Worm (Caenorhabditis elegans): Measurements from ENCODE around the gene gfl-1.

gfl-1 gene

DNA sequence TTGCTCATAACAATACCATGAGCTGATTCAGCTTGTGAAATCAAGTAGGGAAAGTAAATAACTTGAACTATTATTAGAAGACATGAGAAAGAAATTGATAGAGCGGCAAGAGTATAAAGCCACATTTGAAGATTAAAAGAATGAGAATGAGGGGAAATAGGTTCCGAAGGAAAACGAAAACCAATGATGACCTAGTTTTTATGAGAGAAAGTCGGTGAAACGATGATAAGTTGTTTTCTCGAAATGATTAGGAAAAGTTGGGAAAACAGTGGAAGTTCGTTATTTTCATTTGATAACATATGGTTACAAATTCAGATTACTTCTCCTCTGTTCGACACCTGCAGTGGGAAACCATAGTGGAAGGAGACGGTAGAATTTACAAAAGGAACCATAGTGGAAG lies 30.7 kb downstream of the gfl-1 start, which contains the start of gene col-128:
Gene col-128 (minus strand): TSS at position 148 of the 400 bp plus-strand sequence.
- TF ChIP-seq zip-8 (tag; optimal IDR thresholded peaks at IDR 0.05) (no peak), ztf-11 (tag; optimal IDR thresholded peaks at IDR 0.05) (no peak), cnd-1 (tag; optimal IDR thresholded peaks at IDR 0.05) (no peak), mep-1 (tag; optimal IDR thresholded peaks at IDR 0.05) (no peak), elt-1 (tag; optimal IDR thresholded peaks at IDR 0.05; ENCODE audit: borderline replicate concordance, insufficient read depth) (no peak), nhr-12 (tag; optimal IDR thresholded peaks at IDR 0.05) (no peak), nhr-2 (tag; optimal IDR thresholded peaks at IDR 0.05) (no peak), flh-1 (GFP tag; optimal IDR thresholded peaks at IDR 0.05) (no peak), mls-2 (tag; optimal IDR thresholded peaks at IDR 0.05) (no peak), snpc-4 (tag; optimal IDR thresholded peaks at IDR 0.05) (no peak), ces-1 (GFP tag; optimal IDR thresholded peaks at IDR 0.05) (no peak), ceh-43 (GFP tag; optimal IDR thresholded peaks at IDR 0.05) (no peak), pha-4 (tag; optimal IDR thresholded peaks at IDR 0.05) (no peak), hlh-1 (tag; optimal IDR thresholded peaks at IDR 0.05) (no peak), sem-2 (GFP tag; optimal IDR thresholded peaks at IDR 0.05) (no peak)

DNA sequence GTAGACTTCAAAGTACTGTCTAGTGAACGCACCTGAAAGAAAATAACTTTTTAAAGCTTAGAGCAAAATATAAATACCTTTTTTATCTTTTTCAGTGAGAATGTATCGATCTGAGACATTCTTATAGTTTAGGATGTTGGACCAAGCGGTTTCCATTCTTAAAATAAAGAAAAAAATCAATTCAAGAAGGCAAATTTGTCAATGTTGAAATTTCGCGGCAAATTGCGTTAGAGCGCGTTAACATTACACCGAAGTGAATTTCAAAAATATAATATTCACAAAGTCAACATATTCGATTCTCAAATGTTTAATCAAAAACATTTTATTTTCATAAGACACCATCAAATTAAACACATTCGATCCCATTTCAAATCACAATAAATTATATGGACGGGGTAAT lies 40.6 kb downstream of the gfl-1 start, which contains the start of gene F12F6.7:
Gene F12F6.7 (minus strand): TSS at position 157 of the 400 bp plus-strand sequence.
- TF ChIP-seq ceh-43 (GFP tag; optimal IDR thresholded peaks at IDR 0.05) (no peak), lin-32 (GFP tag; optimal IDR thresholded peaks at IDR 0.05) (no peak), pha-4 (tag; optimal IDR thresholded peaks at IDR 0.05) (no peak)

DNA sequence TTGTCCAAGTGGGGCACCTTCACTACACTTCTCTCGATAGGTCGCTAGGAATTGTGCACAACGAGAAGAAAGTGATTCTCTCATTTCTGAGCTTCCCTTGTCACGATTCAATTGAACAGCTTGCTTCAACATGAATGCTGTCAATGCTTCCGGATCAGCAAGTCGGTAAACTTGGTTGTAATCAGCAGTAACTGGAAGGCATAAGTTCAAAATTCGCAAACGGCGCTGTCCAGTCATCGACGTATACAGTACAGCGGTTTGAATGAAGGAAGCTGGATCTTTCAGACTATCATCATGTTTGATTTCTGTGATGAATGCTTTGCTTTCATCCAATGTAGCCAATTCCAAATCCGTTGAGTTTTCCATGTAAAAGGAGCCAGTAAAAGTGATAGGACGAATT lies 42.0 kb downstream of the gfl-1 start:
- TF ChIP-seq nhr-76 (tag; optimal IDR thresholded peaks at IDR 0.05) (no peak), nhr-28 (tag; optimal IDR thresholded peaks at IDR 0.05) (no peak), sem-2 (GFP tag; optimal IDR thresholded peaks at IDR 0.05) (no peak), elt-1 (tag; optimal IDR thresholded peaks at IDR 0.05; ENCODE audit: borderline replicate concordance, insufficient read depth) (no peak), ceh-39 (tag; optimal IDR thresholded peaks at IDR 0.05) (no peak), ceh-83 (GFP tag; optimal IDR thresholded peaks at IDR 0.05) (no peak), lsy-2 (tag; optimal IDR thresholded peaks at IDR 0.05) (no peak), lin-32 (GFP tag; optimal IDR thresholded peaks at IDR 0.05) (no peak), drap-1 (GFP tag; optimal IDR thresholded peaks at IDR 0.05) (no peak), nhr-12 (tag; optimal IDR thresholded peaks at IDR 0.05) (no peak), mls-2 (tag; optimal IDR thresholded peaks at IDR 0.05) (no peak), tbx-8 (GFP tag; optimal IDR thresholded peaks at IDR 0.05) (no peak), zip-8 (tag; optimal IDR thresholded peaks at IDR 0.05) (no peak), snpc-4 (tag; optimal IDR thresholded peaks at IDR 0.05) (no peak), mep-1 (tag; optimal IDR thresholded peaks at IDR 0.05) (no peak), elt-3 (tag; optimal IDR thresholded peaks at IDR 0.05) (no peak), nhr-237 (tag; optimal IDR thresholded peaks at IDR 0.05) (no peak), mab-5 (tag; optimal IDR thresholded peaks at IDR 0.05) (no peak), ces-1 (GFP tag; optimal IDR thresholded peaks at IDR 0.05) (no peak)

DNA sequence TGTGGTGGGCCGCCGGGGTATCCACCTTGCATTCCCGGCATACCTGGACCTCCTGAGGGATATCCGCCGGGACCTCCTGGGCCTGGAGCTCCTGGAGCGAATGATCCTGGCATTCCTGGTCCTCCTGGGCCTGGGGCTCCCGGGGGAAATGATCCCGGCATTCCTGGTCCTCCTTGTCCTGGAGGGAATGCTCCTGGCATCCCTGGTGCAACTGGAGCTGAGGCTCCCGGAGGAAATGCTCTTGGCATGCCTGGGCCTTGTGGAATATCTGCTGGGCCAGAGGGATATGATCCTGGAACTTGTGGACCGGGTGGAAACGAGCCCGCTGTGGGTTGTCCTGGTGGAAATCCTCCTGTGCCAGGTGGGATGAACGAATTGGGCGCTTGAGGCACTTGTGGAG lies 43.9 kb downstream of the gfl-1 start:
- no peak for TF ChIP-seq lin-32 (GFP tag; optimal IDR thresholded peaks at IDR 0.05)
- TF ChIP-seq nhr-2 (tag; optimal IDR thresholded peaks at IDR 0.05): no peak
- TF ChIP-seq ceh-39 (tag; optimal IDR thresholded peaks at IDR 0.05): no peak
- TF ChIP-seq cnd-1 (tag; optimal IDR thresholded peaks at IDR 0.05): no peak
- TF ChIP-seq bed-3 (GFP tag; optimal IDR thresholded peaks at IDR 0.05): no peak
- TF ChIP-seq ham-2 (GFP tag; optimal IDR thresholded peaks at IDR 0.05): no peak
- no peak for TF ChIP-seq unc-120 (tag; optimal IDR thresholded peaks at IDR 0.05; ENCODE audit: poor library complexity, severe bottlenecking)
- TF ChIP-seq mep-1 (tag; optimal IDR thresholded peaks at IDR 0.05): no peak
- no peak for TF ChIP-seq tbx-8 (GFP tag; optimal IDR thresholded peaks at IDR 0.05)

DNA sequence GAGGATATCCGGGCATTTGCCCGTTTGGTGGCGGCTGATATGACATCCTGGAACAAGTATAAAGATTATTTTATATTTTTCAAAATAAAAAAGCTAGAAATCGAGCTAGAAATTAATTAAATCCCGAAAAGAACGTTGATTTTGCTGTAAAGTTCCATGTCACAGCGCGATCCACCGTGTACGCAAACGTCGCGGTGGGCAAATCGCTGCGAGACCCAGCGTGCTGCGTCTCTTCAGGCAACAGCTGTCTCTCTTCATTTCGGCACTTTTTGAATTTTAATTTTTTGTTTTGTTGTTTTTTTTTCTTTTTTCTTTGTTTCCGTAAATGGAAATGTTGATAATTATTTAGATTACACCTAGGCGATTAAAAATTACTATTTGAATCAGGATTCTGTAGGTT lies 45.1 kb downstream of the gfl-1 start, which contains the start of gene sec-24.1:
Gene sec-24.1 (minus strand): TSS at position 49 of the 400 bp plus-strand sequence.
- TF ChIP-seq hlh-1 (tag; optimal IDR thresholded peaks at IDR 0.05) (peak; percentile 96), tbx-8 (GFP tag; optimal IDR thresholded peaks at IDR 0.05) (no peak), nhr-12 (tag; optimal IDR thresholded peaks at IDR 0.05) (no peak), unc-62 (GFP tag; optimal IDR thresholded peaks at IDR 0.05) (no peak), elt-1 (tag; optimal IDR thresholded peaks at IDR 0.05; ENCODE audit: borderline replicate concordance, insufficient read depth) (no peak), snpc-4 (tag; optimal IDR thresholded peaks at IDR 0.05) (no peak), ceh-83 (GFP tag; optimal IDR thresholded peaks at IDR 0.05) (no peak), mep-1 (tag; optimal IDR thresholded peaks at IDR 0.05) (peak; percentile 82), nhr-76 (tag; optimal IDR thresholded peaks at IDR 0.05) (no peak), elt-3 (tag; optimal IDR thresholded peaks at IDR 0.05) (no peak), lsy-2 (tag; optimal IDR thresholded peaks at IDR 0.05) (peak; percentile 99), flh-1 (GFP tag; optimal IDR thresholded peaks at IDR 0.05) (no peak), mls-2 (tag; optimal IDR thresholded peaks at IDR 0.05) (no peak), sem-2 (GFP tag; optimal IDR thresholded peaks at IDR 0.05) (no peak), ham-2 (GFP tag; optimal IDR thresholded peaks at IDR 0.05) (no peak), nhr-237 (tag; optimal IDR thresholded peaks at IDR 0.05) (peak; percentile 72), zip-8 (tag; optimal IDR thresholded peaks at IDR 0.05) (no peak), ztf-11 (tag; optimal IDR thresholded peaks at IDR 0.05) (no peak), cnd-1 (tag; optimal IDR thresholded peaks at IDR 0.05) (peak; percentile 41), ceh-39 (tag; optimal IDR thresholded peaks at IDR 0.05) (no peak), nhr-2 (tag; optimal IDR thresholded peaks at IDR 0.05) (peak; percentile 9), drap-1 (GFP tag; optimal IDR thresholded peaks at IDR 0.05) (no peak), unc-39 (tag; optimal IDR thresholded peaks at IDR 0.05) (no peak), ces-1 (GFP tag; optimal IDR thresholded peaks at IDR 0.05) (peak; percentile 61), sptf-1 (tag; optimal IDR thresholded peaks at IDR 0.05) (no peak), M03D4.4 (tag; optimal IDR thresholded peaks at IDR 0.05) (peak; percentile 24), lin-32 (GFP tag; optimal IDR thresholded peaks at IDR 0.05) (no peak), mab-5 (tag; optimal IDR thresholded peaks at IDR 0.05) (no peak), lin-13 (tag; optimal IDR thresholded peaks at IDR 0.05) (peak; percentile 64), unc-120 (tag; optimal IDR thresholded peaks at IDR 0.05; ENCODE audit: poor library complexity, severe bottlenecking) (peak; percentile 23), blmp-1 (tag; optimal IDR thresholded peaks at IDR 0.05) (no peak), pha-4 (tag; optimal IDR thresholded peaks at IDR 0.05) (peak; percentile 84), bed-3 (GFP tag; optimal IDR thresholded peaks at IDR 0.05) (no peak), ceh-43 (GFP tag; optimal IDR thresholded peaks at IDR 0.05) (no peak), nhr-28 (tag; optimal IDR thresholded peaks at IDR 0.05) (no peak)

All from whole organism, mixed stage, embryonic.